Worm (Caenorhabditis elegans) whole organism, L4/young adult: ENCODE data around the gene R02D1.2.

ENCODE experiments used
- dao-5 ChIP-seq: sonication (generic microtip); optimal IDR thresholded peaks from 2 replicates; lab custom pipeline; 2016; ENCODE audit warnings: missing genotype, missing genetic modification characterization, moderate library complexity, missing compliant biosample characterization
- him-1 ChIP-seq: sonication (generic microtip); optimal IDR thresholded peaks from 2 replicates; lab custom pipeline; 2016; ENCODE audit warnings: missing genotype, missing genetic modification reagents, missing genetic modification characterization, missing compliant biosample characterization

DNA sequence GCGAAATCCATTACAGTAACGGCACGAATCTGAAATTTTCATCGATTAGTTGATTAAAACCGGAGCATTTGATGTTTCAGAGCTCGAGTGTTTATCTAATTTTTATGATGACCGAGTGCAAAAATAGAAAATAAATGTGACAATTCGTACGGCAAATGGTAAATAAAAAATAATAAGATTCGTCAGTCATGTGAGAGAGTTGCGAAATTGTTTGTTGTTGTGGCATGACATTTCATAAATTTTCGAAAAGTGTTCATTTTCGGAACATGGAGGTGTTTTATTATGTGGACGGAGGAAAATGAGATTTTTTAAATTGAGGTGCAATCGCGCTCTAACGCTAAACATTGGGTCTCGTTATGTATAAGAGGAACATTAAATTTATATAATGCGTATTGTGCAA is 19.1 kb upstream of the R02D1.2 start:
- no peak for TF ChIP-seq him-1 (tag; lab: Kevin White, UChicago)
- TF ChIP-seq dao-5 (tag; lab: Kevin White, UChicago), result no peak
